Fruit fly (Drosophila melanogaster) whole organism, embryonic: ENCODE results near the gene Idh3g.

Experiments used
- ATbp ChIP-seq: fragments of 200-800 bp; sonication (Bioruptor generic); optimal IDR thresholded peaks from 2 replicates; lab custom pipeline; 2017; ENCODE audit warnings: missing biosample characterization, mild to moderate bottlenecking, missing genetic modification characterization, missing genetic modification reagents
- Atf-2 ChIP-seq: fragments of 200-800 bp; sonication (Bioruptor generic); optimal IDR thresholded peaks from 2 replicates; lab custom pipeline; 2016; ENCODE audit warnings: missing biosample characterization, missing genetic modification characterization
- CG1024 ChIP-seq: fragments of 200-800 bp; sonication (Bioruptor generic); IDR thresholded peaks from 2 replicates; pipeline ENCODE4 v1.3.6; 2022; ENCODE audit warnings: missing biosample characterization, missing genetic modification characterization
- CG11696 ChIP-seq: fragments of 200-800 bp; sonication (Bioruptor generic); IDR thresholded peaks from 2 replicates; pipeline ENCODE4 v1.3.6; 2022; ENCODE audit warnings: missing biosample characterization, missing genetic modification characterization
- CG12391 ChIP-seq: fragments of 200-800 bp; sonication (Bioruptor generic); optimal IDR thresholded peaks from 3 replicates; lab custom pipeline; 2018; ENCODE audit warnings: missing biosample characterization, mild to moderate bottlenecking, missing genetic modification characterization, moderate library complexity
- CG14441 ChIP-seq: fragments of 200-800 bp; sonication (Bioruptor generic); IDR thresholded peaks from 2 replicates; pipeline ENCODE4 v1.3.6; 2022; ENCODE audit warnings: missing biosample characterization, missing genetic modification characterization
- CG15011 ChIP-seq: fragments of 200-800 bp; sonication (Bioruptor generic); optimal IDR thresholded peaks from 3 replicates; lab custom pipeline; 2018; ENCODE audit warnings: missing biosample characterization, mild to moderate bottlenecking, missing genetic modification characterization
- CG1602 ChIP-seq: fragments of 200-800 bp; sonication (Bioruptor generic); optimal IDR thresholded peaks from 3 replicates; lab custom pipeline; 2016; ENCODE audit warnings: missing biosample characterization, missing genetic modification characterization
- CG17912 ChIP-seq: fragments of 200-800 bp; sonication (Bioruptor generic); optimal IDR thresholded peaks from 2 replicates; lab custom pipeline; 2018; ENCODE audit warnings: missing biosample characterization, mild to moderate bottlenecking, missing genetic modification characterization
- CG2678 ChIP-seq: fragments of 200-800 bp; sonication (Bioruptor generic); optimal IDR thresholded peaks from 3 replicates; lab custom pipeline; 2019; ENCODE audit warnings: missing biosample characterization, mild to moderate bottlenecking, missing genetic modification characterization, moderate library complexity
- CG31365 ChIP-seq: fragments of 200-800 bp; sonication (Bioruptor generic); optimal IDR thresholded peaks from 2 replicates; lab custom pipeline; 2018; ENCODE audit warnings: missing biosample characterization, mild to moderate bottlenecking, missing genetic modification characterization
- CG31388 ChIP-seq: fragments of 200-800 bp; sonication (Bioruptor generic); optimal IDR thresholded peaks from 2 replicates; lab custom pipeline; 2016; ENCODE audit warnings: missing biosample characterization, missing genetic modification characterization
- CG3163 ChIP-seq: fragments of 200-800 bp; sonication (Bioruptor generic); optimal IDR thresholded peaks from 3 replicates; lab custom pipeline; 2016; ENCODE audit warnings: missing biosample characterization, missing genetic modification characterization
- CG33213 ChIP-seq: fragments of 200-800 bp; sonication (Bioruptor generic); optimal IDR thresholded peaks from 3 replicates; lab custom pipeline; 2016; ENCODE audit warnings: missing biosample characterization, missing genetic modification characterization
- CG33557 ChIP-seq: fragments of 200-800 bp; sonication (Bioruptor generic); optimal IDR thresholded peaks from 2 replicates; lab custom pipeline; 2019; ENCODE audit warnings: missing biosample characterization, mild to moderate bottlenecking, missing genetic modification characterization, moderate library complexity
- CG42726 ChIP-seq: fragments of 200-800 bp; sonication (Bioruptor generic); IDR thresholded peaks from 2 replicates; pipeline ENCODE4 v1.3.6; 2022; ENCODE audit warnings: missing biosample characterization, missing genetic modification characterization; ENCODE audit not compliant: partially characterized antibody
- CG5953 ChIP-seq: fragments of 200-800 bp; sonication (Bioruptor generic); IDR thresholded peaks from 2 replicates; pipeline ENCODE4 v1.3.6; 2022; ENCODE audit warnings: missing biosample characterization, missing genetic modification characterization
- CG7786 ChIP-seq: fragments of 200-800 bp; sonication (Bioruptor generic); optimal IDR thresholded peaks from 2 replicates; lab custom pipeline; 2016; ENCODE audit warnings: missing biosample characterization, missing genetic modification characterization
- CG9215 ChIP-seq: fragments of 200-800 bp; sonication (Bioruptor generic); IDR thresholded peaks from 2 replicates; pipeline ENCODE4 v1.3.6; 2022; ENCODE audit warnings: missing biosample characterization, missing genetic modification characterization
- CG9609 ChIP-seq: fragments of 200-800 bp; sonication (Bioruptor generic); optimal IDR thresholded peaks from 3 replicates; lab custom pipeline; 2016; ENCODE audit warnings: missing biosample characterization, missing genetic modification characterization
- CHES-1-like ChIP-seq: fragments of 200-800 bp; sonication (Bioruptor generic); optimal IDR thresholded peaks from 2 replicates; lab custom pipeline; 2016; ENCODE audit warnings: missing biosample characterization, missing genetic modification characterization
- D19A ChIP-seq: fragments of 200-800 bp; optimal IDR thresholded peaks from 3 replicates; lab custom pipeline; 2019; ENCODE audit warnings: missing biosample characterization, mild to moderate bottlenecking, missing genetic modification characterization, moderate library complexity
- Dfd ChIP-seq, 2 experiments: fragments of >200 bp; optimal IDR thresholded peaks; 2 replicates each; lab custom pipeline; 2017; ENCODE audit warnings: missing biosample characterization in 2 of 2, missing genetic modification characterization in 2 of 2
- E2f2 ChIP-seq: fragments of 200-800 bp; sonication (Bioruptor generic); IDR thresholded peaks from 2 replicates; pipeline ENCODE4 v1.3.6; 2022; ENCODE audit warnings: missing biosample characterization, missing genetic modification characterization
- Gug ChIP-seq: fragments of 200-800 bp; sonication (Bioruptor generic); IDR thresholded peaks from 4 replicates; pipeline ENCODE4 v1.3.6; 2022; ENCODE audit warnings: missing biosample characterization, missing genetic modification characterization
- Nf-YC ChIP-seq: fragments of 200-800 bp; optimal IDR thresholded peaks from 3 replicates; lab custom pipeline; 2019; ENCODE audit warnings: missing biosample characterization, mild to moderate bottlenecking, missing genetic modification characterization, moderate library complexity
- Optix ChIP-seq: fragments of 200-800 bp; sonication (Bioruptor generic); IDR thresholded peaks from 3 replicates; pipeline ENCODE4 v1.3.6; 2022; ENCODE audit warnings: missing biosample characterization, missing genetic modification characterization
- Sox100B ChIP-seq: fragments of 200-800 bp; sonication (Bioruptor generic); optimal IDR thresholded peaks from 3 replicates; lab custom pipeline; 2018; ENCODE audit warnings: missing biosample characterization, mild to moderate bottlenecking, missing genetic modification characterization
- Spps ChIP-seq: fragments of 200-800 bp; sonication (Bioruptor generic); optimal IDR thresholded peaks from 2 replicates; lab custom pipeline; 2018; ENCODE audit warnings: missing biosample characterization, mild to moderate bottlenecking, missing genetic modification characterization
- Sry-β ChIP-seq: fragments of 200-800 bp; sonication (Bioruptor generic); optimal IDR thresholded peaks from 2 replicates; lab custom pipeline; 2018; ENCODE audit warnings: missing biosample characterization, mild to moderate bottlenecking, missing genetic modification characterization, moderate library complexity
- Xrp1 ChIP-seq: fragments of 200-800 bp; sonication (Bioruptor generic); IDR thresholded peaks from 2 replicates; pipeline ENCODE4 v1.3.6; 2022; ENCODE audit warnings: missing biosample characterization, missing genetic modification characterization
- cato ChIP-seq: fragments of 200-800 bp; sonication (Bioruptor generic); optimal IDR thresholded peaks from 2 replicates; lab custom pipeline; 2016; ENCODE audit warnings: missing biosample characterization, missing genetic modification characterization, borderline replicate concordance
- esg ChIP-seq: fragments of 200-800 bp; sonication (Bioruptor generic); conservative IDR thresholded peaks from 2 replicates; pipeline ENCODE4 v1.3.6; 2022; ENCODE audit warnings: missing biosample characterization, missing genetic modification characterization
- ftz-f1 ChIP-seq: fragments of 200-800 bp; sonication (Bioruptor generic); optimal IDR thresholded peaks from 2 replicates; lab custom pipeline; 2016; ENCODE audit warnings: missing biosample characterization, missing genetic modification characterization
- grau ChIP-seq: fragments of 200-800 bp; optimal IDR thresholded peaks from 3 replicates; lab custom pipeline; 2019; ENCODE audit warnings: missing biosample characterization, mild to moderate bottlenecking, missing genetic modification characterization, moderate library complexity
- h ChIP-seq: fragments of >200 bp; optimal IDR thresholded peaks from 2 replicates; lab custom pipeline; 2017
- hb ChIP-seq: fragments of 200-800 bp; sonication (Bioruptor generic); IDR thresholded peaks from 3 replicates; pipeline ENCODE4 v1.3.6; 2022; ENCODE audit warnings: missing biosample characterization, missing genetic modification characterization; ENCODE audit not compliant: partially characterized antibody
- inv ChIP-seq: fragments of 200-800 bp; sonication (Bioruptor generic); IDR thresholded peaks from 2 replicates; pipeline ENCODE4 v1.3.6; 2022; ENCODE audit warnings: missing biosample characterization, missing genetic modification characterization; ENCODE audit not compliant: partially characterized antibody
- kay ChIP-seq: fragments of 200-800 bp; sonication (Bioruptor generic); optimal IDR thresholded peaks from 2 replicates; lab custom pipeline; 2016; ENCODE audit warnings: missing biosample characterization, missing genetic modification characterization
- klu ChIP-seq: fragments of 200-800 bp; sonication (Bioruptor generic); IDR thresholded peaks from 2 replicates; pipeline ENCODE4 v1.3.6; 2022; ENCODE audit warnings: missing biosample characterization, missing genetic modification characterization
- lab ChIP-seq: fragments of 200-800 bp; sonication (Bioruptor generic); optimal IDR thresholded peaks from 3 replicates; lab custom pipeline; 2017; ENCODE audit warnings: missing biosample characterization, missing genetic modification characterization, mild to moderate bottlenecking, moderate library complexity, missing genetic modification reagents
- lilli ChIP-seq: fragments of 200-800 bp; sonication (Bioruptor generic); optimal IDR thresholded peaks from 3 replicates; lab custom pipeline; 2016; ENCODE audit warnings: missing biosample characterization, missing genetic modification characterization
- maf-S ChIP-seq: fragments of 200-800 bp; sonication (Bioruptor generic); optimal IDR thresholded peaks from 2 replicates; lab custom pipeline; 2016; ENCODE audit warnings: missing biosample characterization, missing genetic modification characterization
- org-1 ChIP-seq: fragments of 200-800 bp; sonication (Bioruptor generic); optimal IDR thresholded peaks from 2 replicates; lab custom pipeline; 2017; ENCODE audit warnings: missing biosample characterization, missing genetic modification characterization
- pzg ChIP-seq: fragments of 200-800 bp; sonication (Bioruptor generic); optimal IDR thresholded peaks from 3 replicates; lab custom pipeline; 2018; ENCODE audit warnings: missing biosample characterization, mild to moderate bottlenecking, missing genetic modification characterization, moderate library complexity
- ro ChIP-seq: fragments of 200-800 bp; sonication (Bioruptor generic); IDR thresholded peaks from 2 replicates; pipeline ENCODE4 v1.3.6; 2022; ENCODE audit warnings: missing biosample characterization, missing genetic modification characterization
- sc ChIP-seq, 3 experiments: fragments of >200 bp in 2 of 3; fragments of 200-800 bp in 1 of 3; sonication (Bioruptor generic) in 1 of 3; optimal IDR thresholded peaks; 2 replicates in 2 of 3; 3 replicates in 1 of 3; lab custom pipeline; 2017; ENCODE audit warnings: mild to moderate bottlenecking in 1 of 3, missing biosample characterization in 1 of 3, missing genetic modification characterization in 1 of 3, missing genetic modification reagents in 1 of 3
- sd ChIP-seq: fragments of 200-800 bp; sonication (Bioruptor generic); optimal IDR thresholded peaks from 3 replicates; lab custom pipeline; 2018; ENCODE audit warnings: missing biosample characterization, mild to moderate bottlenecking, missing genetic modification characterization, moderate library complexity
- tup ChIP-seq: fragments of 200-800 bp; sonication (Bioruptor generic); optimal IDR thresholded peaks from 2 replicates; lab custom pipeline; 2016; ENCODE audit warnings: missing biosample characterization, mild to moderate bottlenecking, missing genetic modification characterization, moderate library complexity
- twi ChIP-seq: fragments of 200-800 bp; optimal IDR thresholded peaks from 2 replicates; lab custom pipeline; 2019; ENCODE audit warnings: missing biosample characterization, mild to moderate bottlenecking, missing genetic modification characterization, moderate library complexity

Gene Idh3g

dm6 chr3R:25646882-25647518 is 33.6 kb upstream of the Idh3g start (continued):
- TF ChIP-seq CG9215 (GFP tag; lab: Robert Waterston, UW) (peak; percentile 94), tup (GFP tag; lab: Kevin White, UChicago) (peak; percentile 68), lilli (GFP tag; lab: Kevin White, UChicago) (peak; percentile 97), Dfd (GFP tag; optimal IDR thresholded peaks at IDR 0.05; lab: Kevin White, UChicago) (no peak), maf-S (GFP tag; lab: Kevin White, UChicago) (peak; percentile 95), CG42726 (GFP tag; lab: Robert Waterston, UW) (peak; percentile 51; the same call in 1 of the 2 replicates), hb (GFP tag; lab: Robert Waterston, UW) (peak; percentile 86), inv (GFP tag; lab: Robert Waterston, UW) (peak; percentile 91), org-1 (GFP tag; lab: Kevin White, UChicago) (peak; percentile 90), D19A (tag; lab: Kevin White, UChicago) (peak; percentile 68), Gug (GFP tag; lab: Robert Waterston, UW) (peak; percentile 96), CG14441 (GFP tag; lab: Robert Waterston, UW) (peak; percentile 88), CG2678 (tag; lab: Kevin White, UChicago) (peak; percentile 91), Sox100B (peak; percentile 81), Spps (tag; lab: Kevin White, UChicago) (peak; percentile 65), Xrp1 (peak; percentile 85), CG9609 (GFP tag; lab: Kevin White, UChicago) (peak; percentile 96), esg (GFP tag; lab: Robert Waterston, UW) (peak; percentile 93), Optix (peak; percentile 93), h (lab: Kevin White, UChicago) (no peak), ro (GFP tag; lab: Robert Waterston, UW) (peak; percentile 76), cato (peak; percentile 91), CG1024 (GFP tag; lab: Robert Waterston, UW) (peak; percentile 54), pzg (GFP tag; lab: Kevin White, UChicago) (peak; percentile 91), CG33557 (GFP tag; lab: Kevin White, UChicago) (peak; percentile 89), Atf-2 (GFP tag; lab: Kevin White, UChicago) (peak; percentile 93), sd (peak; percentile 77), CG7786 (GFP tag; lab: Kevin White, UChicago) (peak; percentile 97), klu (GFP tag; lab: Robert Waterston, UW) (peak; percentile 90), grau (peak; percentile 90), CG15011 (peak; percentile 74), Nf-YC (tag; lab: Kevin White, UChicago) (peak; percentile 86), CG11696 (GFP tag; lab: Robert Waterston, UW) (no peak), twi (tag; lab: Kevin White, UChicago) (peak; percentile 89), sc (optimal IDR thresholded peaks at IDR 0.05; lab: Kevin White, UChicago) (no peak), sc (GFP tag; optimal IDR thresholded peaks at IDR 0.05; lab: Kevin White, UChicago) (peak; percentile 57), E2f2 (peak; percentile 95), ATbp (GFP tag; lab: Kevin White, UChicago) (peak; percentile 73), ftz-f1 (peak; percentile 81), CG17912 (GFP tag; lab: Kevin White, UChicago) (peak; percentile 79), Sry-β (GFP tag; lab: Kevin White, UChicago) (peak; percentile 86), CG31365 (tag; lab: Kevin White, UChicago) (peak; percentile 61), CG1602 (peak; percentile 92), CG5953 (GFP tag; lab: Robert Waterston, UW) (peak; percentile 83), CG12391 (tag; lab: Kevin White, UChicago) (peak; percentile 95), lab (peak; percentile 95), kay (GFP tag; lab: Kevin White, UChicago) (peak; percentile 91), CHES-1-like (GFP tag; lab: Kevin White, UChicago) (peak; percentile 97), CG31388 (GFP tag; lab: Kevin White, UChicago) (peak; percentile 86), CG33213 (peak; percentile 92), CG3163 (GFP tag; lab: Kevin White, UChicago) (peak; percentile 86)
